Worm (Caenorhabditis elegans) whole organism, L1 larva: ENCODE results near the gene F32H5.3.

Experiments used
- aly-2 ChIP-seq: fragments of 150-350 bp; optimal IDR thresholded peaks from 2 replicates; lab custom pipeline; 2014; ENCODE audit warnings: missing biosample characterization, missing genetic modification characterization
- ces-1 ChIP-seq: fragments of 150-350 bp; optimal IDR thresholded peaks from 2 replicates; lab custom pipeline; 2014; ENCODE audit warnings: missing biosample characterization, missing genetic modification reagents, missing genetic modification characterization
- nhr-12 ChIP-seq: sonication (generic microtip); optimal IDR thresholded peaks from 2 replicates; lab custom pipeline; 2017; ENCODE audit warnings: missing biosample characterization, missing genetic modification characterization
- zag-1 ChIP-seq: fragments of 150-350 bp; optimal IDR thresholded peaks from 2 replicates; lab custom pipeline; 2014; ENCODE audit warnings: missing biosample characterization, missing genetic modification characterization

DNA sequence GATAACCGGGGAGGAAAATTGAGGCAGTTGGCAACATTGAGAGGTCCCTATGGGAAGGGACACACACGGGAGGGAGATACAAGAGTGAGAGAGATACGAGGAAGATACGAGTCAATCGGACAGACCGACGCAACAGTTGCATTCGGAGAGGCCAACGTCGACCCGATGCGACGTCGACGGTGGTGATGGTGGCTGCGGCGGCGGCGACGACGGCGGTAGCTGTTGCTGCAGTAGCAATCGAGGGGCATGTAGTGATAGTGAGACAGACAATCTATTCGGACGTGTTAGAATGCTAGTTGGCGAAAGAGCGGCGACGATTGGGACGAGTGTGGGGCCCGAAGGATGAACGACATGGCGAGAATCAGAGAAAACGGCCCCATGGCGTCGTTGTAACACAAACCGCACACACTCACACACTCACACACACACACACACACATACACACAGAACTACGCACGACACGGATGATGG is 34.2 kb downstream of the F32H5.3 start:
- no peak for TF ChIP-seq zag-1 (tag; lab: Kevin White, UChicago)
- TF ChIP-seq ces-1 = no peak
- no peak for TF ChIP-seq aly-2 (tag; lab: Kevin White, UChicago)
- TF ChIP-seq nhr-12 (tag; lab: Kevin White, UChicago) = no peak
